Fruit fly (Drosophila melanogaster) whole organism, embryonic: ENCODE results near the gene CG16998.

Source experiments
- ATbp ChIP-seq: fragments of 200-800 bp; sonication (Bioruptor generic); optimal IDR thresholded peaks from 2 replicates; lab custom pipeline; 2017; ENCODE audit warnings: missing biosample characterization, mild to moderate bottlenecking, missing genetic modification characterization, missing genetic modification reagents
- CG10274 ChIP-seq: fragments of 200-800 bp; sonication (Bioruptor generic); optimal IDR thresholded peaks from 3 replicates; lab custom pipeline; 2017; ENCODE audit warnings: missing biosample characterization, mild to moderate bottlenecking, missing genetic modification characterization
- CG11247 ChIP-seq: fragments of 200-800 bp; sonication (Bioruptor generic); IDR thresholded peaks from 2 replicates; pipeline ENCODE4 v1.3.6; 2022; ENCODE audit warnings: missing biosample characterization, missing genetic modification characterization
- CG12104 ChIP-seq: fragments of 200-800 bp; sonication (Bioruptor generic); optimal IDR thresholded peaks from 3 replicates; lab custom pipeline; 2016; ENCODE audit warnings: missing biosample characterization, missing genetic modification characterization
- CG12744 ChIP-seq: fragments of 200-800 bp; sonication (Bioruptor generic); optimal IDR thresholded peaks from 2 replicates; lab custom pipeline; 2016; ENCODE audit warnings: missing biosample characterization, missing genetic modification characterization
- CG14667 ChIP-seq: fragments of 200-800 bp; sonication (Bioruptor generic); IDR thresholded peaks from 2 replicates; pipeline ENCODE4 v1.3.6; 2022; ENCODE audit warnings: missing biosample characterization, missing genetic modification characterization
- CG1529 ChIP-seq: fragments of 200-800 bp; sonication (Bioruptor generic); optimal IDR thresholded peaks from 3 replicates; lab custom pipeline; 2018; ENCODE audit warnings: missing biosample characterization, missing genetic modification characterization
- CG15479 ChIP-seq: fragments of 200-800 bp; sonication (Bioruptor generic); optimal IDR thresholded peaks from 3 replicates; lab custom pipeline; 2019; ENCODE audit warnings: missing biosample characterization, mild to moderate bottlenecking, missing genetic modification characterization, moderate library complexity
- CG1603 ChIP-seq: fragments of 200-800 bp; sonication (Bioruptor generic); optimal IDR thresholded peaks from 2 replicates; lab custom pipeline; 2019; ENCODE audit warnings: missing biosample characterization, mild to moderate bottlenecking, missing genetic modification characterization, moderate library complexity
- CG2120 ChIP-seq: fragments of 200-800 bp; sonication (Bioruptor generic); optimal IDR thresholded peaks from 3 replicates; lab custom pipeline; 2016; ENCODE audit warnings: missing biosample characterization, missing genetic modification characterization
- CG2678 ChIP-seq: fragments of 200-800 bp; sonication (Bioruptor generic); optimal IDR thresholded peaks from 3 replicates; lab custom pipeline; 2019; ENCODE audit warnings: missing biosample characterization, mild to moderate bottlenecking, missing genetic modification characterization, moderate library complexity
- CG6765 ChIP-seq: fragments of 200-800 bp; sonication (Bioruptor generic); optimal IDR thresholded peaks from 3 replicates; lab custom pipeline; 2017; ENCODE audit warnings: missing biosample characterization, mild to moderate bottlenecking, missing genetic modification characterization
- CG9727 ChIP-seq: fragments of 200-800 bp; sonication (Bioruptor generic); optimal IDR thresholded peaks from 3 replicates; lab custom pipeline; 2017; ENCODE audit warnings: missing biosample characterization, mild to moderate bottlenecking, missing genetic modification characterization
- CG9876 ChIP-seq: fragments of 200-800 bp; sonication (Bioruptor generic); optimal IDR thresholded peaks from 2 replicates; lab custom pipeline; 2016; ENCODE audit warnings: missing biosample characterization, missing genetic modification characterization
- CTCF ChIP-seq: fragments of 200-800 bp; sonication (Bioruptor generic); optimal IDR thresholded peaks from 2 replicates; lab custom pipeline; 2017; ENCODE audit warnings: missing biosample characterization, mild to moderate bottlenecking, missing genetic modification characterization, moderate library complexity
- Dbx ChIP-seq: fragments of 200-800 bp; sonication (Bioruptor generic); IDR thresholded peaks from 3 replicates; pipeline ENCODE4 v1.3.6; 2022; ENCODE audit warnings: missing biosample characterization, missing genetic modification characterization
- Fer1 ChIP-seq: fragments of 200-800 bp; sonication (Bioruptor generic); optimal IDR thresholded peaks from 2 replicates; lab custom pipeline; 2017; ENCODE audit warnings: missing biosample characterization, mild to moderate bottlenecking, missing genetic modification characterization
- Fer2 ChIP-seq: fragments of 200-800 bp; sonication (Bioruptor generic); optimal IDR thresholded peaks from 2 replicates; lab custom pipeline; 2018; ENCODE audit warnings: missing biosample characterization, mild to moderate bottlenecking, missing genetic modification characterization, moderate library complexity
- HLH54F ChIP-seq: fragments of 200-800 bp; sonication (Bioruptor generic); optimal IDR thresholded peaks from 3 replicates; lab custom pipeline; 2016; ENCODE audit warnings: missing biosample characterization, missing genetic modification characterization
- Hmr ChIP-seq: fragments of 200-800 bp; sonication (Bioruptor generic); optimal IDR thresholded peaks from 3 replicates; lab custom pipeline; 2017; ENCODE audit warnings: mild to moderate bottlenecking, missing biosample characterization, missing genetic modification reagents, missing genetic modification characterization
- Kr ChIP-seq: fragments of 200-800 bp; sonication (Bioruptor generic); optimal IDR thresholded peaks from 2 replicates; lab custom pipeline; 2017; ENCODE audit warnings: missing biosample characterization, mild to moderate bottlenecking, missing genetic modification characterization
- MBD-R2 ChIP-seq: fragments of 200-800 bp; sonication (Bioruptor generic); IDR thresholded peaks from 2 replicates; pipeline ENCODE4 v1.3.6; 2022; ENCODE audit warnings: missing biosample characterization, missing genetic modification characterization
- MESR4 ChIP-seq: fragments of 200-800 bp; sonication (Bioruptor generic); optimal IDR thresholded peaks from 2 replicates; lab custom pipeline; 2018; ENCODE audit warnings: missing biosample characterization, mild to moderate bottlenecking, missing genetic modification characterization, moderate library complexity
- Med ChIP-seq: fragments of 200-800 bp; sonication (Bioruptor generic); peaks from one replicate; lab custom pipeline; 2016; ENCODE audit warnings: missing biosample characterization, missing genetic modification characterization, mild to moderate bottlenecking, inconsistent platforms, moderate library complexity
- Nf-YB ChIP-seq: fragments of 200-800 bp; sonication (Bioruptor generic); optimal IDR thresholded peaks from 3 replicates; lab custom pipeline; 2019; ENCODE audit warnings: missing biosample characterization, mild to moderate bottlenecking, missing genetic modification characterization, moderate library complexity
- NfI ChIP-seq: fragments of 200-800 bp; sonication (Bioruptor generic); optimal IDR thresholded peaks from 3 replicates; lab custom pipeline; 2018; ENCODE audit warnings: missing biosample characterization, mild to moderate bottlenecking, missing genetic modification characterization, moderate library complexity
- Side ChIP-seq: fragments of 200-800 bp; sonication (Bioruptor generic); optimal IDR thresholded peaks from 2 replicates; lab custom pipeline; 2016; ENCODE audit warnings: missing biosample characterization, missing genetic modification characterization
- Ssrp ChIP-seq: fragments of 200-800 bp; sonication (Bioruptor generic); optimal IDR thresholded peaks from 2 replicates; lab custom pipeline; 2018; ENCODE audit warnings: missing biosample characterization, mild to moderate bottlenecking, missing genetic modification characterization, moderate library complexity
- Taf1 ChIP-seq: fragments of 200-800 bp; sonication (Bioruptor generic); IDR thresholded peaks from 2 replicates; pipeline ENCODE4 v1.3.6; 2022; ENCODE audit warnings: missing biosample characterization, missing genetic modification characterization
- Trl ChIP-seq, 3 experiments: fragments of >200 bp in 2 of 3; fragments of 200-800 bp in 1 of 3; sonication (Bioruptor generic) in 1 of 3; optimal IDR thresholded peaks; 2 replicates in 1 of 3; 3 replicates in 2 of 3; lab custom pipeline; 2016 to 2017; ENCODE audit warnings: missing biosample characterization in 1 of 3, missing genetic modification characterization in 1 of 3
- ash1 ChIP-seq: fragments of 200-800 bp; sonication (Bioruptor generic); optimal IDR thresholded peaks from 2 replicates; lab custom pipeline; 2018; ENCODE audit warnings: missing biosample characterization, mild to moderate bottlenecking, missing genetic modification characterization
- bcd ChIP-seq: fragments of 200-800 bp; sonication (Bioruptor generic); optimal IDR thresholded peaks from 2 replicates; lab custom pipeline; 2017; ENCODE audit warnings: missing biosample characterization, mild to moderate bottlenecking, missing genetic modification characterization
- bsh ChIP-seq, 2 experiments: fragments of 200-800 bp; sonication (Bioruptor generic); optimal IDR thresholded peaks; 2 replicates each; lab custom pipeline; 2017 to 2018; ENCODE audit warnings: mild to moderate bottlenecking in 2 of 2, missing biosample characterization in 2 of 2, missing genetic modification characterization in 2 of 2, moderate library complexity in 1 of 2
- dan ChIP-seq: fragments of 200-800 bp; sonication (Bioruptor generic); IDR thresholded peaks from 2 replicates; pipeline ENCODE4 v1.3.6; 2022; ENCODE audit warnings: missing biosample characterization, missing genetic modification characterization
- danr ChIP-seq: fragments of 200-800 bp; sonication (Bioruptor generic); IDR thresholded peaks from 2 replicates; pipeline ENCODE4 v1.3.6; 2022; ENCODE audit warnings: missing biosample characterization, missing genetic modification characterization
- dimm ChIP-seq: fragments of 200-800 bp; sonication (Bioruptor generic); IDR thresholded peaks from 2 replicates; pipeline ENCODE4 v1.3.6; 2022; ENCODE audit warnings: missing biosample characterization, missing genetic modification characterization
- kni ChIP-seq: fragments of 200-800 bp; sonication (Bioruptor generic); optimal IDR thresholded peaks from 3 replicates; lab custom pipeline; 2017; ENCODE audit warnings: mild to moderate bottlenecking, missing biosample characterization, missing genetic modification reagents, missing genetic modification characterization
- knrl ChIP-seq: fragments of 200-800 bp; sonication (Bioruptor generic); IDR thresholded peaks from 3 replicates; pipeline ENCODE4 v1.3.6; 2022; ENCODE audit warnings: missing biosample characterization, missing genetic modification characterization; ENCODE audit not compliant: partially characterized antibody
- lilli ChIP-seq: fragments of 200-800 bp; sonication (Bioruptor generic); optimal IDR thresholded peaks from 3 replicates; lab custom pipeline; 2016; ENCODE audit warnings: missing biosample characterization, missing genetic modification characterization
- otp ChIP-seq: fragments of 200-800 bp; sonication (Bioruptor generic); IDR thresholded peaks from 3 replicates; pipeline ENCODE4, ENCODE4 v1.3.6; 2022; ENCODE audit warnings: missing biosample characterization, missing genetic modification characterization
- pros ChIP-seq: fragments of 200-800 bp; sonication (Bioruptor generic); optimal IDR thresholded peaks from 3 replicates; lab custom pipeline; 2019; ENCODE audit warnings: missing biosample characterization, mild to moderate bottlenecking, missing genetic modification characterization, moderate library complexity
- pum ChIP-seq: fragments of 200-800 bp; sonication (Bioruptor generic); optimal IDR thresholded peaks from 2 replicates; lab custom pipeline; 2016; ENCODE audit warnings: missing biosample characterization, missing genetic modification characterization
- row ChIP-seq: fragments of 200-800 bp; sonication (Bioruptor generic); IDR thresholded peaks from 3 replicates; pipeline ENCODE4 v1.3.6; 2022; ENCODE audit warnings: missing biosample characterization, missing genetic modification characterization
- schlank ChIP-seq: fragments of 200-800 bp; sonication (Bioruptor generic); optimal IDR thresholded peaks from 2 replicates; lab custom pipeline; 2018; ENCODE audit warnings: missing biosample characterization, mild to moderate bottlenecking, missing genetic modification characterization
- sd ChIP-seq: fragments of 200-800 bp; sonication (Bioruptor generic); optimal IDR thresholded peaks from 3 replicates; lab custom pipeline; 2018; ENCODE audit warnings: missing biosample characterization, mild to moderate bottlenecking, missing genetic modification characterization, moderate library complexity
- sisA ChIP-seq: fragments of 200-800 bp; sonication (Bioruptor generic); IDR thresholded peaks from 2 replicates; pipeline ENCODE4 v1.3.6; 2022; ENCODE audit warnings: missing biosample characterization, missing genetic modification characterization
- tio ChIP-seq: fragments of 200-800 bp; sonication (Bioruptor generic); optimal IDR thresholded peaks from 2 replicates; lab custom pipeline; 2017; ENCODE audit warnings: missing biosample characterization, missing genetic modification characterization, inconsistent platforms
- toy ChIP-seq: fragments of 200-800 bp; sonication (Bioruptor generic); IDR thresholded peaks from 2 replicates; pipeline ENCODE4 v1.3.6; 2022; ENCODE audit warnings: missing biosample characterization, missing genetic modification characterization
- zfh1 ChIP-seq: fragments of 200-800 bp; sonication (Bioruptor generic); IDR thresholded peaks from 3 replicates; pipeline ENCODE4 v1.3.6; 2022; ENCODE audit warnings: missing biosample characterization, missing genetic modification characterization

Gene CG16998

DNA sequence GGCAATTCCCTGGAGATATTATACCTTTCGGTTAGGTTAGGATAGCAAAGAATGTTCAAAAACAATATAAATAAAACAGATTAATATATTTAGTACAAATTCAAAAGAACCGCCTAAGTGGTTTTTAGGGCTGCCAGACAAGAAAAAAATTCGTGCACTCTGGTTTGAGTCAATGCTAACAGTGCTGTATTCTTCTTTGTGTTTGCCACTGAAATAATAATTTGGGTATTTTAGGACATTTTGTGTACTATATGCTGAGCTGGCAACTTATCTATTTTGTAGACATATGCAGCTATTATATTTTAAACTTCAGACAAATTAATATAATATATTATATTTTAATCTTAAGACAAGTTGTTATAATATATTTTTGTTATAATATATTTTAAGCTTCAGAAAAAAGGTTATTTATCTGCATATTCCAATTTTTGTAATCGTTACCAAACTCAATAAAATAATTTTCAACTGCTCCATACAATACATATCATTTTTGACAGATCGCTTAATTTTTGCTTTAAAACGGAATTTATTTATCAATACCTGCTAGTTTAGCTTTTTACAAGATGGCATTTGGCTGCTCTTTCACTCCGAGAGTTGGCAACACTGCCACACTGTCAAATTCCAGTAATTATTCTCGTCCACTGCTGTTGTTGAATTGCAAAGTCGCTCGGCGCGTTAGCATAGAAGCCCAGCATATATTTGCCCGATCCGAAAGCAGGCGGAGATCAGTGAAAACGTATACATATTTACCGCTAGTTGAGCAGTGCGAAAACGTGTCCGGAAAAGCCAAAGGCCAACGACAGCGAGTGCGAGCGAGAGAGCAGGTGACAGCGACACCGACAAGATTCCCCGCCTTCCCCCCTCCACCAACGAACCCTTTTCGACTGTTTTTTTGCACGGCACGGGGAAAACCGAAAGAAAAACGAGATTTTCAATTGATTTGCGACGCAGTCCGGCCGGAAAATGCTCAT, 28.9 kb downstream of the CG16998 start, which contains the start of gene CG7546 (continued):
- peak; percentile 97 for TF ChIP-seq MESR4 (GFP tag; lab: Kevin White, UChicago)
- no peak for TF ChIP-seq CG11247 (GFP tag; lab: Robert Waterston, UW)
- peak; percentile 80 for TF ChIP-seq row
- no peak for TF ChIP-seq CG1529 (GFP tag; lab: Kevin White, UChicago)
- TF ChIP-seq CG9727 (GFP tag; lab: Kevin White, UChicago), result peak; percentile 13
- TF ChIP-seq bsh (GFP tag; optimal IDR thresholded peaks at IDR 0.05; lab: Kevin White, UChicago), result peak in 1 of 2 experiments; percentile 17
- TF ChIP-seq CG10274, result no peak
- peak; percentile 38 for TF ChIP-seq Ssrp
- TF ChIP-seq Trl (optimal IDR thresholded peaks at IDR 0.05; lab: Kevin White, UChicago), result no peak
- no peak for TF ChIP-seq Trl (GFP tag; optimal IDR thresholded peaks at IDR 0.05; lab: Kevin White, UChicago)
- TF ChIP-seq Hmr (GFP tag; lab: Kevin White, UChicago), result peak; percentile 39
- TF ChIP-seq CG2120 (GFP tag; lab: Kevin White, UChicago), result peak; percentile 63
- no peak for TF ChIP-seq Fer2 (tag; lab: Kevin White, UChicago)
- TF ChIP-seq CG15479 (GFP tag; lab: Kevin White, UChicago), result no peak
- no peak for TF ChIP-seq ATbp (GFP tag; lab: Kevin White, UChicago)
- TF ChIP-seq Fer1, result no peak
- no peak for TF ChIP-seq CG12744
- peak; percentile 54 for TF ChIP-seq Kr (GFP tag; lab: Kevin White, UChicago)
- TF ChIP-seq Dbx (GFP tag; lab: Robert Waterston, UW), result 0 out of 3 replicates have a peak, but pooled peaks have one; percentile 18
- TF ChIP-seq HLH54F (GFP tag; lab: Kevin White, UChicago), result peak; percentile 27
- TF ChIP-seq ash1 (GFP tag; lab: Kevin White, UChicago), result no peak
- no peak for TF ChIP-seq CG9876 (GFP tag; lab: Kevin White, UChicago)
- no peak for TF ChIP-seq kni (GFP tag; lab: Kevin White, UChicago)
- peak; percentile 50 for TF ChIP-seq CG12104 (GFP tag; lab: Kevin White, UChicago)
- no peak for TF ChIP-seq pros (GFP tag; lab: Kevin White, UChicago)
- TF ChIP-seq danr (GFP tag; lab: Robert Waterston, UW), result no peak
- TF ChIP-seq dimm (GFP tag; lab: Robert Waterston, UW), result no peak
- TF ChIP-seq bcd (GFP tag; lab: Kevin White, UChicago), result peak; percentile 31
- no peak for TF ChIP-seq tio (GFP tag; lab: Kevin White, UChicago)
- no peak for TF ChIP-seq zfh1 (GFP tag; lab: Robert Waterston, UW)
- TF ChIP-seq sd (tag; lab: Kevin White, UChicago), result peak; percentile 88
- no peak for TF ChIP-seq toy (GFP tag; lab: Robert Waterston, UW)
- TF ChIP-seq NfI (GFP tag; lab: Kevin White, UChicago), result no peak
- TF ChIP-seq Nf-YB (GFP tag; lab: Kevin White, UChicago), result no peak
- no peak for TF ChIP-seq CTCF (GFP tag; lab: Kevin White, UChicago)
- TF ChIP-seq pum, result no peak
- peak; percentile 36 for TF ChIP-seq CG1603 (tag; lab: Kevin White, UChicago)
- no peak for TF ChIP-seq CG2678 (tag; lab: Kevin White, UChicago)
- no peak for TF ChIP-seq otp (GFP tag; lab: Robert Waterston, UW)
- TF ChIP-seq MBD-R2, result peak; percentile 64
- TF ChIP-seq Taf1, result no peak
- peak; percentile 75 for TF ChIP-seq Med (GFP tag; lab: Kevin White, UChicago)
- no peak for TF ChIP-seq Side (GFP tag; lab: Kevin White, UChicago)
- TF ChIP-seq sisA (GFP tag; lab: Robert Waterston, UW), result 0 out of 2 replicates have a peak, but pooled peaks have one; percentile 39
- TF ChIP-seq CG6765 (GFP tag; lab: Kevin White, UChicago), result no peak
- TF ChIP-seq CG14667 (GFP tag; lab: Robert Waterston, UW), result 0 out of 2 replicates have a peak, but pooled peaks have one; percentile 23
- no peak for TF ChIP-seq schlank (tag; lab: Kevin White, UChicago)
- TF ChIP-seq lilli (GFP tag; lab: Kevin White, UChicago), result peak; percentile 31
- TF ChIP-seq knrl, result peak; percentile 35; the same call in 1 of the 3 replicates
- no peak for TF ChIP-seq dan
